Worm (Caenorhabditis elegans) whole organism, young adult: ENCODE data around the gene M05D6.2.

Experiments
- C17E4.6 ChIP-seq: fragments of 200-800 bp; sonication (Bioruptor generic); IDR thresholded peaks from 2 replicates; pipeline ENCODE4 v1.3.6; 2022; ENCODE audit warnings: missing genetic modification reagents, missing genetic modification characterization, missing compliant biosample characterization
- D2030.7 ChIP-seq: fragments of 200-800 bp; sonication (Bioruptor generic); IDR thresholded peaks from 2 replicates; pipeline ENCODE4 v1.3.6; 2022; ENCODE audit warnings: missing genetic modification reagents, missing genetic modification characterization, missing compliant biosample characterization
- F10E7.11 ChIP-seq: sonication (generic microtip); optimal IDR thresholded peaks from 2 replicates; lab custom pipeline; 2017; ENCODE audit warnings: mild to moderate bottlenecking, missing genetic modification characterization, moderate library complexity, missing compliant biosample characterization
- F33H1.4 ChIP-seq: fragments of 200-800 bp; sonication (Bioruptor generic); IDR thresholded peaks from 2 replicates; pipeline ENCODE4 v1.3.6; 2022; ENCODE audit warnings: missing genetic modification reagents, missing genetic modification characterization, missing compliant biosample characterization
- F57A8.1 ChIP-seq: fragments of 200-800 bp; sonication (Bioruptor generic); optimal IDR thresholded peaks from 2 replicates; lab custom pipeline; 2018; ENCODE audit warnings: mild to moderate bottlenecking, missing genetic modification characterization, moderate library complexity, missing compliant biosample characterization
- F57C9.4 ChIP-seq: sonication (generic microtip); optimal IDR thresholded peaks from 2 replicates; lab custom pipeline; 2017; ENCODE audit warnings: mild to moderate bottlenecking, missing genetic modification characterization, missing compliant biosample characterization
- K11D2.4 ChIP-seq: fragments of 200-800 bp; sonication (Bioruptor generic); IDR thresholded peaks from 2 replicates; pipeline ENCODE4 v1.3.6; 2022; ENCODE audit warnings: missing genetic modification reagents, missing genetic modification characterization, missing compliant biosample characterization
- K12H6.12 ChIP-seq: fragments of 200-800 bp; sonication (Bioruptor generic); optimal IDR thresholded peaks from 2 replicates; lab custom pipeline; 2018; ENCODE audit warnings: mild to moderate bottlenecking, missing genetic modification characterization, missing compliant biosample characterization
- T26A5.8 ChIP-seq: sonication (generic microtip); optimal IDR thresholded peaks from 2 replicates; lab custom pipeline; 2016; ENCODE audit warnings: missing genetic modification characterization, missing compliant biosample characterization
- Y53F4B.3 ChIP-seq: fragments of 200-800 bp; sonication (Bioruptor generic); IDR thresholded peaks from 2 replicates; pipeline ENCODE4 v1.3.6; 2022; ENCODE audit warnings: missing genetic modification reagents, missing genetic modification characterization, missing compliant biosample characterization
- Y53G8AR.9 ChIP-seq: fragments of 200-800 bp; sonication (Bioruptor generic); conservative IDR thresholded peaks from 2 replicates; pipeline ENCODE4 v1.3.6; 2022; ENCODE audit warnings: missing genetic modification reagents, missing genetic modification characterization, missing compliant biosample characterization
- Y56A3A.18 ChIP-seq: fragments of 200-800 bp; sonication (Bioruptor generic); IDR thresholded peaks from 2 replicates; pipeline ENCODE4 v1.3.6; 2022; ENCODE audit warnings: missing genetic modification reagents, missing genetic modification characterization, missing compliant biosample characterization
- Y79H2A.3 ChIP-seq: fragments of 200-800 bp; sonication (Bioruptor generic); conservative IDR thresholded peaks from 2 replicates; pipeline ENCODE4 v1.3.6; 2022; ENCODE audit warnings: missing genetic modification reagents, missing genetic modification characterization, missing compliant biosample characterization
- ama-1 ChIP-seq, 3 experiments: fragments of 150-350 bp in 1 of 3; sonication (generic microtip) in 2 of 3; optimal IDR thresholded peaks; 2 replicates each; lab custom pipeline; 2014 to 2018; ENCODE audit warnings: missing biosample characterization in 2 of 3, missing genetic modification characterization in 2 of 3, missing genetic modification reagents in 2 of 3
- aptf-2 ChIP-seq: fragments of 200-800 bp; sonication (Bioruptor generic); conservative IDR thresholded peaks from 2 replicates; pipeline ENCODE4 v1.3.6; 2022; ENCODE audit warnings: missing genetic modification reagents, missing genetic modification characterization, missing compliant biosample characterization
- bed-2 ChIP-seq: fragments of 200-800 bp; sonication (Bioruptor generic); IDR thresholded peaks from 2 replicates; pipeline ENCODE4 v1.3.6; 2022; ENCODE audit warnings: missing genetic modification reagents, missing genetic modification characterization, missing compliant biosample characterization
- ceh-100 ChIP-seq: fragments of 200-800 bp; sonication (Bioruptor generic); IDR thresholded peaks from 2 replicates; pipeline ENCODE4 v1.3.6; 2022; ENCODE audit warnings: missing genetic modification reagents, missing genetic modification characterization, missing compliant biosample characterization
- ceh-40 ChIP-seq: fragments of 200-800 bp; sonication (Bioruptor generic); IDR thresholded peaks from 2 replicates; pipeline ENCODE4 v1.3.6; 2022; ENCODE audit warnings: missing genetic modification characterization, missing compliant biosample characterization
- ceh-58 ChIP-seq: fragments of 200-800 bp; sonication (Bioruptor generic); IDR thresholded peaks from 2 replicates; pipeline ENCODE4 v1.3.6; 2022; ENCODE audit warnings: missing genetic modification characterization, missing compliant biosample characterization
- die-1 ChIP-seq: sonication (generic microtip); optimal IDR thresholded peaks from 2 replicates; lab custom pipeline; 2016; ENCODE audit warnings: missing genotype, mild to moderate bottlenecking, missing genetic modification characterization, missing compliant biosample characterization
- egl-18 ChIP-seq: fragments of 200-800 bp; sonication (Bioruptor generic); IDR thresholded peaks from 2 replicates; pipeline ENCODE4 v1.3.6; 2022; ENCODE audit warnings: missing genetic modification reagents, missing genetic modification characterization, missing compliant biosample characterization
- egrh-3 ChIP-seq: fragments of 200-800 bp; sonication (Bioruptor generic); IDR thresholded peaks from 2 replicates; pipeline ENCODE4 v1.3.6; 2022; ENCODE audit warnings: missing genetic modification reagents, missing genetic modification characterization, missing compliant biosample characterization
- ets-4 ChIP-seq: fragments of 200-800 bp; sonication (Bioruptor generic); optimal IDR thresholded peaks from 2 replicates; lab custom pipeline; 2018; ENCODE audit warnings: mild to moderate bottlenecking, missing genetic modification characterization, missing compliant biosample characterization
- him-1 ChIP-seq: sonication (generic microtip); optimal IDR thresholded peaks from 2 replicates; lab custom pipeline; 2016; ENCODE audit warnings: missing genotype, missing genetic modification reagents, missing genetic modification characterization, missing compliant biosample characterization
- hlh-26 ChIP-seq: fragments of 200-800 bp; sonication (Bioruptor generic); conservative IDR thresholded peaks from 2 replicates; pipeline ENCODE4 v1.3.6; 2022; ENCODE audit warnings: missing genetic modification reagents, missing genetic modification characterization, missing compliant biosample characterization
- hmg-1.2 ChIP-seq: fragments of 200-800 bp; sonication (Bioruptor generic); IDR thresholded peaks from 2 replicates; pipeline ENCODE4 v1.3.6; 2022; ENCODE audit warnings: missing genetic modification reagents, missing genetic modification characterization, missing compliant biosample characterization
- hmg-20 ChIP-seq: fragments of 200-800 bp; sonication (Bioruptor generic); IDR thresholded peaks from 2 replicates; pipeline ENCODE4 v1.3.6; 2022; ENCODE audit warnings: missing genetic modification reagents, missing genetic modification characterization, missing compliant biosample characterization
- hrde-1 ChIP-seq: sonication (generic microtip); optimal IDR thresholded peaks from 2 replicates; lab custom pipeline; 2016; ENCODE audit warnings: missing genetic modification characterization, mild to moderate bottlenecking, missing compliant biosample characterization, moderate library complexity, missing genotype, missing genetic modification reagents, borderline replicate concordance
- lin-35 ChIP-seq, 3 experiments: fragments of 150-350 bp in 2 of 3; sonication (generic microtip) in 1 of 3; optimal IDR thresholded peaks; 2 replicates each; lab custom pipeline; 2014 to 2018; ENCODE audit warnings: missing biosample characterization in 3 of 3, missing genetic modification characterization in 3 of 3, missing genetic modification reagents in 3 of 3
- lir-1 ChIP-seq: fragments of 200-800 bp; sonication (Bioruptor generic); conservative IDR thresholded peaks from 2 replicates; pipeline ENCODE4 v1.3.6; 2022; ENCODE audit warnings: missing genetic modification reagents, missing genetic modification characterization, missing compliant biosample characterization
- madf-3 ChIP-seq: fragments of 200-800 bp; sonication (Bioruptor generic); IDR thresholded peaks from 2 replicates; pipeline ENCODE4 v1.3.6; 2022; ENCODE audit warnings: missing genetic modification reagents, missing genetic modification characterization, missing compliant biosample characterization
- mcd-1 ChIP-seq: fragments of 200-800 bp; sonication (Bioruptor generic); IDR thresholded peaks from 2 replicates; pipeline ENCODE4 v1.3.6; 2022; ENCODE audit warnings: missing genetic modification reagents, missing genetic modification characterization, missing compliant biosample characterization
- nfya-1 ChIP-seq: sonication (generic microtip); optimal IDR thresholded peaks from 2 replicates; lab custom pipeline; 2017; ENCODE audit warnings: antibody characterized with exemption, missing compliant biosample characterization, missing genetic modification characterization, borderline replicate concordance; ENCODE audit not compliant: insufficient read depth
- nfya-2 ChIP-seq: fragments of 200-800 bp; sonication (Bioruptor generic); IDR thresholded peaks from 2 replicates; pipeline ENCODE4 v1.3.6; 2022; ENCODE audit warnings: missing genetic modification reagents, missing genetic modification characterization, missing compliant biosample characterization
- nhr-27 ChIP-seq: fragments of 200-800 bp; sonication (Bioruptor generic); optimal IDR thresholded peaks from 2 replicates; lab custom pipeline; 2018; ENCODE audit warnings: mild to moderate bottlenecking, missing genetic modification characterization, moderate library complexity, missing compliant biosample characterization
- pbrm-1 ChIP-seq: fragments of 200-800 bp; sonication (Bioruptor generic); IDR thresholded peaks from 2 replicates; pipeline ENCODE4 v1.3.6; 2022; ENCODE audit warnings: missing genetic modification reagents, missing genetic modification characterization, missing compliant biosample characterization
- pha-4 ChIP-seq: fragments of 150-350 bp; sonication (generic microtip); optimal IDR thresholded peaks from 2 replicates; lab custom pipeline; 2014; ENCODE audit warnings: missing biosample characterization, missing genetic modification reagents, missing genetic modification characterization
- snpc-4 ChIP-seq, 5 experiments: fragments of 150-350 bp in 1 of 5; sonication (generic microtip) in 4 of 5; optimal IDR thresholded peaks; 2 replicates each; lab custom pipeline; 2014 to 2018; ENCODE audit warnings: missing genetic modification characterization in 5 of 5, missing biosample characterization in 3 of 5, antibody characterized with exemption in 2 of 5, mild to moderate bottlenecking in 2 of 5, missing compliant biosample characterization in 2 of 5, missing genotype in 2 of 5, moderate library complexity in 2 of 5, missing genetic modification reagents in 1 of 5
- tbp1 ChIP-seq: fragments of 200-800 bp; sonication (Bioruptor generic); optimal IDR thresholded peaks from 2 replicates; lab custom pipeline; 2018; ENCODE audit warnings: mild to moderate bottlenecking, missing genetic modification characterization, missing compliant biosample characterization
- tbx-9 ChIP-seq: sonication (generic microtip); optimal IDR thresholded peaks from 2 replicates; lab custom pipeline; 2016; ENCODE audit warnings: borderline replicate concordance, missing genetic modification characterization, inconsistent platforms, missing compliant biosample characterization
- ztf-26 ChIP-seq: sonication (generic microtip); optimal IDR thresholded peaks from 2 replicates; lab custom pipeline; 2017; ENCODE audit warnings: missing genetic modification characterization, missing compliant biosample characterization
- ztf-28 ChIP-seq: fragments of 200-800 bp; sonication (Bioruptor generic); IDR thresholded peaks from 2 replicates; pipeline ENCODE4 v1.3.6; 2022; ENCODE audit warnings: missing genetic modification reagents, missing genetic modification characterization, missing compliant biosample characterization
- ztf-3 ChIP-seq: fragments of 200-800 bp; sonication (Bioruptor generic); optimal IDR thresholded peaks from 2 replicates; lab custom pipeline; 2018; ENCODE audit warnings: mild to moderate bottlenecking, missing genetic modification characterization, missing compliant biosample characterization

Gene M05D6.2

DNA sequence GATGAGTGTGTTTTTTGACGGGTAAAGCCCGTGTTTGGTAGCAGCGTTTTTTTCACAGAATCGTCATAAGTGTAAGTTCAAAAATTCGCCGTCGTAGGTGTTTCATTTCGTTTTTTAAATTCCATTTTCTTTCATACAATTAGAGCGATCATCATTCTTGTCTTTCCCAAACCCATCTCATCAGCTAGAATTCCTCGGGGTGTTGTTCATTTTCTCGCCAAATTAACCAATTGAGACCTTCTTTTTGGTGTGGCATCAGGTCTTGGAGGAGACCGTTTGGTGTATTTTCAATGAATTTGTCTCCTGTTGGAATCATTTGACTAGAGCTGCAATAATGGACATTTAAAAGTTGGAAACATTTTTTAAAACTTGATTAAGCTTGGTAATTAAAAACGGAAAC lies 5.0 kb downstream of the M05D6.2 start:
- TF ChIP-seq F57C9.4 (tag; lab: Kevin White, UChicago): no peak
- no peak for TF ChIP-seq F57A8.1 (GFP tag; lab: Kevin White, UChicago)
- no peak for TF ChIP-seq egl-18 (GFP tag; lab: Robert Waterston, UW)
- no peak for TF ChIP-seq nhr-27
- no peak for TF ChIP-seq T26A5.8 (tag; lab: Kevin White, UChicago)
- no peak for TF ChIP-seq pha-4 (tag; lab: Kevin White, UChicago)
- TF ChIP-seq D2030.7 (GFP tag; lab: Robert Waterston, UW): no peak
- no peak for TF ChIP-seq tbx-9
- TF ChIP-seq ets-4 (GFP tag; lab: Kevin White, UChicago): no peak
- TF ChIP-seq C17E4.6 (GFP tag; lab: Robert Waterston, UW): no peak
- TF ChIP-seq hrde-1: no peak
- no peak for TF ChIP-seq ztf-3 (GFP tag; lab: Kevin White, UChicago)
- no peak for TF ChIP-seq bed-2 (GFP tag; lab: Robert Waterston, UW)
- TF ChIP-seq hmg-1.2 (GFP tag; lab: Robert Waterston, UW): no peak

DNA sequence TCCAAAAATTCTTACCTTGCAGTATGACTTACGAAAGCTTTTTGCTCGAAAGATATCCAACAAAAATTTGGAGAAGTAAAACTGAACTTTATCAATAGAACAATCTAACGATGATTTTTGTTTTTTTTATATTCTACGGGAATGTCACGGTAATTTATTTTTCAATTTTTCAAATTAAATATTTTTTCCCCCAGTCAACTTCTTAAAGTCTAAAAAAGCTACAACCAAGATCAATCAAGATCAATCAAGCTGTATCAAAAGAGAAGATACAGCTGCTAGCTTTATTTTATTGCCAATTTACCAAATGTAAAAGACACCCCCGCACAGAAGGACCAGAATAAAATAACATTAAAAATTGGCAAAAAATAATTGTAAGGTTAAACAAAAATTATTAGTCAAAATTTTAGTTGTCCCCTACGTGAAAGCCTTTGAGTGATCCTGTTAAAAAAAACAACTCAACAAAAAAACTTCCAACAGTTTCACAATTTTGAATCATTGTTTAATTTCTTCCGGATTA lies 7.5 kb downstream of the M05D6.2 start, which contains the start of the genes M05D6.1 and M05D6.3:
TSS of gene M05D6.1 (minus strand) at position 101 of the 517 bp plus-strand sequence.
TSS of gene M05D6.3 (plus strand) at position 467 of the 517 bp plus-strand sequence.
- no peak for TF ChIP-seq lin-35 (GFP tag; optimal IDR thresholded peaks at IDR 0.05; lab: Kevin White, UChicago)
- TF ChIP-seq egrh-3 (GFP tag; lab: Robert Waterston, UW): no peak
- no peak for TF ChIP-seq hmg-1.2 (GFP tag; lab: Robert Waterston, UW)
- no peak for TF ChIP-seq K11D2.4
- no peak for TF ChIP-seq mcd-1 (GFP tag; lab: Robert Waterston, UW)
- no peak for TF ChIP-seq tbp1 (GFP tag; lab: Kevin White, UChicago)
- no peak for TF ChIP-seq lir-1 (GFP tag; lab: Robert Waterston, UW)
- TF ChIP-seq ama-1 (optimal IDR thresholded peaks at IDR 0.05; lab: Kevin White, UChicago): no peak
- no peak for TF ChIP-seq ama-1 (GFP tag; optimal IDR thresholded peaks at IDR 0.05; lab: Kevin White, UChicago)
- no peak for TF ChIP-seq aptf-2 (GFP tag; lab: Robert Waterston, UW)
- TF ChIP-seq nfya-2 (GFP tag; lab: Robert Waterston, UW): no peak
- no peak for TF ChIP-seq nfya-1 (tag; lab: Kevin White, UChicago)
- no peak for TF ChIP-seq F10E7.11 (tag; lab: Kevin White, UChicago)

DNA sequence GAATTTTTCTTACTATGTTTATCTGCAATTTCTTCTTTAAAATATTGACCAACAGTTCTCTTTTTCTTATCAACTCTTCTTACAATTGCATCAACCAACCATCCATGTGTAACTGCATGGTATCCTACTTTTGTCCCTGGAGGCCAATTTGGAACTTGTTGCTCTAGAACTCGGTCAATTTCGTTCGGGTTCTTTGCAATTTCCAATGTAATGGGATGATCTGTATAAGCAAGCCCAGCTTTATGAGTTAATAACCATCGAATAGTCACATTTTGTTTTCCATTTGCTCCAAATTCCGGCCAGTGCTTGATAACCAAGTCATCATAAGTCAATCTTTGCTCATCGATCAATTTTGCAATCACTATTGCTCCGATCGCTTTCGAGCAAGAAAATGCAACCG lies 11.4 kb downstream of the M05D6.2 start:
- TF ChIP-seq Y53G8AR.9 (GFP tag; lab: Robert Waterston, UW) (0 out of 2 replicates have a peak, but pooled peaks have one; percentile 16), pbrm-1 (GFP tag; lab: Robert Waterston, UW) (no peak), ceh-58 (GFP tag; lab: Robert Waterston, UW) (0 out of 2 replicates have a peak, but pooled peaks have one; percentile 67), T26A5.8 (tag; lab: Kevin White, UChicago) (no peak), die-1 (tag; lab: Kevin White, UChicago) (no peak), Y56A3A.18 (GFP tag; lab: Robert Waterston, UW) (peak; percentile 8; the same call in 1 of the 2 replicates), snpc-4 (GFP tag; optimal IDR thresholded peaks at IDR 0.05; lab: Kevin White, UChicago) (no peak), snpc-4 (tag; optimal IDR thresholded peaks at IDR 0.05; lab: Kevin White, UChicago) (no peak)

DNA sequence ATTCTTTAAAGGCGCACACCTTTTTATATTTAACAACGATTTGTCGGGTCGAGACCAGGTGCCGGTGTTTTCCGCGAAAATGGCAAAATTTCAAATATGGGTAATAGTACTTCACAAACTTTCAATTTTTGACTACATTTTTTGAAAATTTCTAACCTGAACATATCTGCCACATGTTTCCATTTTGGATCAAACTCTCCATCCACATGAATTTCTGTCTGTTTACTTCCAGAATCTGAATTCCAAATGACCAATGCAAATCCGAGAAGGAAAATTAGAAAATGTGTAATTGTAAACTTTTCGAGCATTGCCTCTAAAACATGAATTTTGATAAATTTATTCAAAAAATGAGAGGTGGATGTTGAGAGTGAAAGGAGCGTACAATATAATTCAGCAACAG lies 12.3 kb downstream of the M05D6.2 start, which contains the start of gene lact-4:
TSS of gene lact-4 (minus strand) at position 313 of the 400 bp plus-strand sequence.
- TF ChIP-seq Y53F4B.3 (GFP tag; lab: Robert Waterston, UW): no peak
- no peak for TF ChIP-seq him-1 (tag; lab: Kevin White, UChicago)
- 0 out of 2 replicates have a peak, but pooled peaks have one; percentile 9 for TF ChIP-seq madf-3 (GFP tag; lab: Robert Waterston, UW)
- TF ChIP-seq ceh-100: no peak
- no peak for TF ChIP-seq mcd-1 (GFP tag; lab: Robert Waterston, UW)
- no peak for TF ChIP-seq F33H1.4 (GFP tag; lab: Robert Waterston, UW)
- TF ChIP-seq Y79H2A.3: no peak
- TF ChIP-seq hmg-20 (GFP tag; lab: Robert Waterston, UW): no peak
- TF ChIP-seq ceh-40: no peak
- TF ChIP-seq hlh-26: no peak
- no peak for TF ChIP-seq ztf-28
- TF ChIP-seq K12H6.12 (tag; lab: Kevin White, UChicago): no peak
- no peak for TF ChIP-seq ztf-26 (tag; lab: Kevin White, UChicago)
- peak; percentile 51 for TF ChIP-seq ama-1 (optimal IDR thresholded peaks at IDR 0.05; lab: Kevin White, UChicago)
- no peak for TF ChIP-seq ama-1 (GFP tag; optimal IDR thresholded peaks at IDR 0.05; lab: Kevin White, UChicago)
